Fruit fly (Drosophila melanogaster) whole organism, wandering third instar larva: ENCODE data around the gene CG14983.
A peak's percentile ranks its signal among the peaks of the same experiment; 100 is the strongest.

Experiments used
- Hr78 ChIP-seq: fragments of >200 bp; optimal IDR thresholded peaks from 2 replicates; lab custom pipeline; 2017; ENCODE audit warnings: missing biosample characterization, missing genetic modification characterization
- Hr83 ChIP-seq: fragments of 200-300 bp; sonication (Bioruptor generic); optimal IDR thresholded peaks from 2 replicates; lab custom pipeline; 2016; ENCODE audit warnings: missing biosample characterization, mild to moderate bottlenecking, missing genetic modification characterization, moderate library complexity; ENCODE audit not compliant: poor library complexity, severe bottlenecking
- Myc ChIP-seq: fragments of >200 bp; optimal IDR thresholded peaks from 2 replicates; lab custom pipeline; 2017
- OdsH ChIP-seq: fragments of 200-800 bp; sonication (Bioruptor generic); optimal IDR thresholded peaks from 2 replicates; lab custom pipeline; 2016; ENCODE audit warnings: missing biosample characterization, mild to moderate bottlenecking, missing genetic modification characterization
- fru ChIP-seq: fragments of 200-800 bp; sonication (Bioruptor generic); optimal IDR thresholded peaks from 3 replicates; lab custom pipeline; 2016; ENCODE audit warnings: missing biosample characterization, mild to moderate bottlenecking, missing genetic modification characterization
- h ChIP-seq: fragments of 200-800 bp; sonication (Bioruptor generic); optimal IDR thresholded peaks from 3 replicates; lab custom pipeline; 2016; ENCODE audit warnings: missing biosample characterization, mild to moderate bottlenecking, missing genetic modification characterization
- lola ChIP-seq: fragments of >200 bp; optimal IDR thresholded peaks from 2 replicates; lab custom pipeline; 2017; ENCODE audit warnings: missing biosample characterization, missing genetic modification characterization
- psq ChIP-seq: fragments of 200-800 bp; sonication (Bioruptor generic); optimal IDR thresholded peaks from 3 replicates; lab custom pipeline; 2017; ENCODE audit warnings: missing biosample characterization, mild to moderate bottlenecking, missing genetic modification characterization, moderate library complexity
- rgr ChIP-seq: fragments of 200-800 bp; sonication (Bioruptor generic); optimal IDR thresholded peaks from 3 replicates; lab custom pipeline; 2016; ENCODE audit warnings: missing biosample characterization, mild to moderate bottlenecking, missing genetic modification characterization
- sage ChIP-seq: fragments of 200-800 bp; sonication (Bioruptor generic); optimal IDR thresholded peaks from 2 replicates; lab custom pipeline; 2016; ENCODE audit warnings: missing biosample characterization, mild to moderate bottlenecking, missing genetic modification characterization

dm6 chr3L:3928205-3928942 is 20.7 kb downstream of the CG14983 start:
- TF ChIP-seq fru (GFP tag; lab: Kevin White, UChicago) (peak; percentile 93), rgr (GFP tag; lab: Kevin White, UChicago) (peak; percentile 97), Hr78 (GFP tag; lab: Kevin White, UChicago) (no peak), h (GFP tag; lab: Kevin White, UChicago) (peak; percentile 97), psq (GFP tag; lab: Kevin White, UChicago) (peak; percentile 89), Hr83 (GFP tag; lab: Kevin White, UChicago) (peak; percentile 70), sage (GFP tag; lab: Kevin White, UChicago) (peak; percentile 79), OdsH (GFP tag; lab: Kevin White, UChicago) (peak; percentile 95), Myc (no peak), lola (GFP tag; lab: Kevin White, UChicago) (no peak)
